Worm (Caenorhabditis elegans) whole organism, late embryonic: ENCODE data around the gene srw-117.

Experiments used
- K02D7.2 ChIP-seq: sonication (generic microtip); optimal IDR thresholded peaks from 2 replicates; lab custom pipeline; 2017; ENCODE audit warnings: mild to moderate bottlenecking, missing genetic modification characterization, missing compliant biosample characterization
- K09A11.1 ChIP-seq: sonication (generic microtip); optimal IDR thresholded peaks from 2 replicates; lab custom pipeline; 2017; ENCODE audit warnings: antibody characterized with exemption, mild to moderate bottlenecking, missing genetic modification characterization, missing compliant biosample characterization; ENCODE audit not compliant: insufficient read depth
- T23F11.4 ChIP-seq: fragments of 200-800 bp; sonication (Bioruptor generic); optimal IDR thresholded peaks from 2 replicates; lab custom pipeline; 2018; ENCODE audit warnings: mild to moderate bottlenecking, missing genetic modification characterization, missing compliant biosample characterization
- Y22D7AL.16 ChIP-seq: sonication (generic microtip); optimal IDR thresholded peaks from 2 replicates; lab custom pipeline; 2016; ENCODE audit warnings: missing genetic modification characterization, missing compliant biosample characterization
- ahr-1 ChIP-seq: sonication (generic microtip); optimal IDR thresholded peaks from 2 replicates; lab custom pipeline; 2016; ENCODE audit warnings: missing genetic modification characterization, missing compliant biosample characterization
- ama-1 ChIP-seq: fragments of 150-350 bp; optimal IDR thresholded peaks from 2 replicates; lab custom pipeline; 2014
- ceh-14 ChIP-seq: sonication (generic microtip); optimal IDR thresholded peaks from 2 replicates; lab custom pipeline; 2016; ENCODE audit warnings: missing genotype, missing genetic modification characterization, missing compliant biosample characterization
- ceh-19 ChIP-seq: fragments of 200-800 bp; sonication (Bioruptor generic); optimal IDR thresholded peaks from 2 replicates; lab custom pipeline; 2018; ENCODE audit warnings: mild to moderate bottlenecking, missing genetic modification characterization, missing compliant biosample characterization
- ceh-24 ChIP-seq: sonication (generic microtip); optimal IDR thresholded peaks from 2 replicates; lab custom pipeline; 2016; ENCODE audit warnings: mild to moderate bottlenecking, missing genetic modification characterization, missing compliant biosample characterization
- ceh-30 ChIP-seq: fragments of 150-350 bp; optimal IDR thresholded peaks from 2 replicates; lab custom pipeline; 2014; ENCODE audit warnings: missing biosample characterization, missing genetic modification characterization
- ceh-31 ChIP-seq: sonication (generic microtip); optimal IDR thresholded peaks from 2 replicates; lab custom pipeline; 2016; ENCODE audit warnings: missing genetic modification characterization, missing compliant biosample characterization
- ceh-34 ChIP-seq: sonication (generic microtip); optimal IDR thresholded peaks from 2 replicates; lab custom pipeline; 2016; ENCODE audit warnings: mild to moderate bottlenecking, missing genetic modification characterization, missing compliant biosample characterization
- ceh-45 ChIP-seq: fragments of 200-800 bp; sonication (Bioruptor generic); IDR thresholded peaks from 2 replicates; pipeline ENCODE4 v1.3.6; 2022; ENCODE audit warnings: missing genetic modification reagents, missing genetic modification characterization, missing compliant biosample characterization
- ceh-48 ChIP-seq: sonication (generic microtip); optimal IDR thresholded peaks from 2 replicates; lab custom pipeline; 2016; ENCODE audit warnings: missing genetic modification characterization, inconsistent platforms, missing compliant biosample characterization
- ceh-6 ChIP-seq: fragments of 200-800 bp; sonication (Bioruptor generic); optimal IDR thresholded peaks from 2 replicates; lab custom pipeline; 2018; ENCODE audit warnings: mild to moderate bottlenecking, missing genetic modification characterization, missing compliant biosample characterization
- ceh-9 ChIP-seq: sonication (generic microtip); optimal IDR thresholded peaks from 2 replicates; lab custom pipeline; 2016; ENCODE audit warnings: mild to moderate bottlenecking, missing genetic modification characterization, inconsistent platforms, missing compliant biosample characterization
- dmd-4 ChIP-seq: sonication (generic microtip); optimal IDR thresholded peaks from 2 replicates; lab custom pipeline; 2016; ENCODE audit warnings: borderline replicate concordance, missing genetic modification characterization, missing compliant biosample characterization
- elt-2 ChIP-seq: sonication (generic microtip); optimal IDR thresholded peaks from 2 replicates; lab custom pipeline; 2016; ENCODE audit warnings: missing genetic modification reagents, missing genetic modification characterization, missing compliant biosample characterization
- ets-4 ChIP-seq: sonication (generic microtip); optimal IDR thresholded peaks from 2 replicates; lab custom pipeline; 2016; ENCODE audit warnings: missing genetic modification characterization, missing compliant biosample characterization
- eyg-1 ChIP-seq: sonication (generic microtip); optimal IDR thresholded peaks from 2 replicates; lab custom pipeline; 2016; ENCODE audit warnings: missing genotype, missing genetic modification characterization, missing compliant biosample characterization
- fkh-6 ChIP-seq: sonication (generic microtip); optimal IDR thresholded peaks from 2 replicates; lab custom pipeline; 2016; ENCODE audit warnings: missing genetic modification characterization, missing compliant biosample characterization
- gmeb-2 ChIP-seq: sonication (generic microtip); optimal IDR thresholded peaks from 2 replicates; lab custom pipeline; 2016; ENCODE audit warnings: missing genetic modification characterization, inconsistent platforms, missing compliant biosample characterization
- hlh-15 ChIP-seq: sonication (generic microtip); optimal IDR thresholded peaks from 2 replicates; lab custom pipeline; 2016; ENCODE audit warnings: missing genetic modification characterization, missing compliant biosample characterization
- hlh-6 ChIP-seq: sonication (generic microtip); optimal IDR thresholded peaks from 2 replicates; lab custom pipeline; 2016; ENCODE audit warnings: missing genotype, missing genetic modification characterization, missing compliant biosample characterization
- lim-6 ChIP-seq: sonication (generic microtip); optimal IDR thresholded peaks from 2 replicates; lab custom pipeline; 2016; ENCODE audit warnings: missing genetic modification characterization, missing compliant biosample characterization
- lin-11 ChIP-seq: fragments of 200-800 bp; sonication (Bioruptor generic); optimal IDR thresholded peaks from 2 replicates; lab custom pipeline; 2018; ENCODE audit warnings: mild to moderate bottlenecking, missing genetic modification characterization, missing compliant biosample characterization
- nfya-1 ChIP-seq: sonication (generic microtip); optimal IDR thresholded peaks from 2 replicates; lab custom pipeline; 2017; ENCODE audit warnings: missing genetic modification characterization, mild to moderate bottlenecking, missing compliant biosample characterization, antibody characterized with exemption, moderate library complexity
- nhr-11 ChIP-seq: fragments of 150-350 bp; optimal IDR thresholded peaks from 2 replicates; lab custom pipeline; 2014; ENCODE audit warnings: missing biosample characterization, missing genetic modification characterization
- npax-4 ChIP-seq: sonication (generic microtip); optimal IDR thresholded peaks from 2 replicates; lab custom pipeline; 2016; ENCODE audit warnings: missing genetic modification characterization, missing compliant biosample characterization
- pax-1 ChIP-seq: fragments of 150-350 bp; optimal IDR thresholded peaks from 2 replicates; lab custom pipeline; 2014; ENCODE audit warnings: missing biosample characterization, missing genetic modification characterization
- pha-2 ChIP-seq: sonication (generic microtip); optimal IDR thresholded peaks from 2 replicates; lab custom pipeline; 2017; ENCODE audit warnings: mild to moderate bottlenecking, missing genetic modification characterization, missing compliant biosample characterization
- pha-4 ChIP-seq: fragments of 150-350 bp; optimal IDR thresholded peaks from 2 replicates; lab custom pipeline; 2018; ENCODE audit warnings: missing biosample characterization, missing genetic modification reagents, missing genetic modification characterization
- pqm-1 ChIP-seq: sonication (generic microtip); optimal IDR thresholded peaks from 2 replicates; lab custom pipeline; 2016; ENCODE audit warnings: missing genetic modification characterization, missing compliant biosample characterization
- rnt-1 ChIP-seq: sonication (generic microtip); optimal IDR thresholded peaks from 2 replicates; lab custom pipeline; 2016; ENCODE audit warnings: missing genetic modification characterization, missing compliant biosample characterization
- sox-4 ChIP-seq: sonication (generic microtip); optimal IDR thresholded peaks from 2 replicates; lab custom pipeline; 2017; ENCODE audit warnings: mild to moderate bottlenecking, missing genetic modification characterization, inconsistent platforms, missing compliant biosample characterization
- syd-9 ChIP-seq: sonication (generic microtip); optimal IDR thresholded peaks from 2 replicates; lab custom pipeline; 2016; ENCODE audit warnings: mild to moderate bottlenecking, missing genetic modification characterization, moderate library complexity, missing compliant biosample characterization
- tbx-2 ChIP-seq: sonication (generic microtip); optimal IDR thresholded peaks from 2 replicates; lab custom pipeline; 2016; ENCODE audit warnings: missing genetic modification characterization, missing compliant biosample characterization
- ttx-3 ChIP-seq: sonication (generic microtip); optimal IDR thresholded peaks from 2 replicates; lab custom pipeline; 2016; ENCODE audit warnings: missing genetic modification reagents, missing genetic modification characterization, missing compliant biosample characterization
- unc-86 ChIP-seq: sonication (generic microtip); optimal IDR thresholded peaks from 2 replicates; lab custom pipeline; 2016; ENCODE audit warnings: missing genetic modification characterization, missing compliant biosample characterization
- ztf-16 ChIP-seq: sonication (generic microtip); optimal IDR thresholded peaks from 2 replicates; lab custom pipeline; 2017; ENCODE audit warnings: missing genetic modification characterization, missing compliant biosample characterization

Gene srw-117

ce11 chrV:2993816-2994215 lies 10.6 kb upstream of the srw-117 start, which contains the start of gene srw-115:
TSS of gene srw-115 (minus strand) at chrV:2993916.
- TF ChIP-seq ceh-30 (tag; lab: Kevin White, UChicago) = no peak
- no peak for TF ChIP-seq Y22D7AL.16
- TF ChIP-seq ceh-34 (tag; lab: Kevin White, UChicago) = no peak
- TF ChIP-seq hlh-15 (tag; lab: Kevin White, UChicago) = no peak
- no peak for TF ChIP-seq ceh-24 (tag; lab: Kevin White, UChicago)
- no peak for TF ChIP-seq dmd-4
- no peak for TF ChIP-seq pha-4 (tag; lab: Kevin White, UChicago)
- TF ChIP-seq gmeb-2 (tag; lab: Kevin White, UChicago) = no peak
- no peak for TF ChIP-seq ceh-45 (GFP tag; lab: Robert Waterston, UW)
- TF ChIP-seq hlh-6 (tag; lab: Kevin White, UChicago) = no peak
- TF ChIP-seq pax-1 (tag; lab: Kevin White, UChicago) = no peak
- no peak for TF ChIP-seq pqm-1 (tag; lab: Kevin White, UChicago)
- no peak for TF ChIP-seq K09A11.1 (tag; lab: Kevin White, UChicago)
- TF ChIP-seq fkh-6 (tag; lab: Kevin White, UChicago) = no peak
- TF ChIP-seq, all 69 proteins: peak for 0

ce11 chrV:2992060-2992459 lies 8.8 kb upstream of the srw-117 start:
- no peak for TF ChIP-seq pax-1 (tag; lab: Kevin White, UChicago)
- no peak for TF ChIP-seq T23F11.4 (GFP tag; lab: Kevin White, UChicago)
- TF ChIP-seq lim-6 = no peak
- no peak for TF ChIP-seq ets-4 (tag; lab: Kevin White, UChicago)
- TF ChIP-seq unc-86 = no peak
- no peak for TF ChIP-seq rnt-1 (tag; lab: Kevin White, UChicago)
- TF ChIP-seq ahr-1 (tag; lab: Kevin White, UChicago) = no peak
- no peak for TF ChIP-seq ttx-3 (tag; lab: Kevin White, UChicago)
- TF ChIP-seq ceh-31 = no peak
- no peak for TF ChIP-seq pha-2 (tag; lab: Kevin White, UChicago)
- TF ChIP-seq eyg-1 (tag; lab: Kevin White, UChicago) = no peak
- no peak for TF ChIP-seq K02D7.2 (tag; lab: Kevin White, UChicago)
- TF ChIP-seq tbx-2 (tag; lab: Kevin White, UChicago) = no peak
- TF ChIP-seq ceh-19 (GFP tag; lab: Kevin White, UChicago) = no peak
- TF ChIP-seq ceh-14 = no peak
- no peak for TF ChIP-seq ceh-6 (GFP tag; lab: Kevin White, UChicago)
- no peak for TF ChIP-seq nhr-11 (tag; lab: Kevin White, UChicago)
- no peak for TF ChIP-seq lin-11 (tag; lab: Kevin White, UChicago)
- no peak for TF ChIP-seq ztf-16 (tag; lab: Kevin White, UChicago)

- no peak for TF ChIP-seq sox-4 (tag; lab: Kevin White, UChicago)
- no peak for TF ChIP-seq ceh-6 (GFP tag; lab: Kevin White, UChicago)
- no peak for TF ChIP-seq npax-4 (tag; lab: Kevin White, UChicago)
- no peak for TF ChIP-seq ceh-24 (tag; lab: Kevin White, UChicago)
- TF ChIP-seq ceh-48 (tag; lab: Kevin White, UChicago) = no peak
- no peak for TF ChIP-seq nfya-1 (tag; lab: Kevin White, UChicago)
- no peak for TF ChIP-seq elt-2
- TF ChIP-seq ceh-9 (tag; lab: Kevin White, UChicago) = no peak
- no peak for TF ChIP-seq ceh-34 (tag; lab: Kevin White, UChicago)
- TF ChIP-seq gmeb-2 (tag; lab: Kevin White, UChicago) = no peak
- TF ChIP-seq syd-9 (tag; lab: Kevin White, UChicago) = no peak
- TF ChIP-seq dmd-4 = no peak
- TF ChIP-seq pha-2 (tag; lab: Kevin White, UChicago) = no peak
- TF ChIP-seq ama-1 (lab: Kevin White, UChicago) = no peak
These were observed 8.2 kb upstream of the srw-117 start, which contains the start of gene srw-121 for ce11 chrV:2991485-2991884. TSS of gene srw-121 (minus strand) at chrV:2991585.
